Fruit fly (Drosophila melanogaster): ENCODE data around the gene CG9386.

Gene CG9386

dm6 chr3R:9594839-9595238, 39.6 kb upstream of the CG9386 start:
- TF ChIP-seq crol (GFP tag; IDR thresholded peaks at IDR 0.05) (peak; percentile 56), Deaf1 (tag; optimal IDR thresholded peaks at IDR 0.05) (peak; percentile 17), CG2120 (GFP tag; optimal IDR thresholded peaks at IDR 0.05) (no peak), CG13894 (tag; optimal IDR thresholded peaks at IDR 0.05) (peak; percentile 58), chinmo (GFP tag; IDR thresholded peaks at IDR 0.05; ENCODE audit: partially characterized antibody) (0 out of 4 replicates have a peak, but pooled peaks have one; percentile 61), sqz (GFP tag; optimal IDR thresholded peaks at IDR 0.05) (peak; percentile 50), vvl (GFP tag; IDR thresholded peaks at IDR 0.05) (0 out of 2 replicates have a peak, but pooled peaks have one; percentile 8), Usf (GFP tag; optimal IDR thresholded peaks at IDR 0.05) (no peak), Drgx (GFP tag; IDR thresholded peaks at IDR 0.05) (peak; percentile 30; the same call in 1 of the 2 replicates), Nf-YA (GFP tag; IDR thresholded peaks at IDR 0.05) (0 out of 2 replicates have a peak, but pooled peaks have one; percentile 24), insv (GFP tag; optimal IDR thresholded peaks at IDR 0.05) (no peak)

- TF ChIP-seq inv (GFP tag; IDR thresholded peaks at IDR 0.05; ENCODE audit: partially characterized antibody) (no peak), crol (GFP tag; IDR thresholded peaks at IDR 0.05) (peak; percentile 50), CG17802 (tag; optimal IDR thresholded peaks at IDR 0.05) (no peak), ci (GFP tag; IDR thresholded peaks at IDR 0.05) (peak; percentile 6; the same call in 1 of the 3 replicates), dimm (GFP tag; IDR thresholded peaks at IDR 0.05) (no peak), CG12219 (GFP tag; optimal IDR thresholded peaks at IDR 0.05) (no peak), CG11085 (GFP tag; IDR thresholded peaks at IDR 0.05) (no peak), Fer2 (tag; optimal IDR thresholded peaks at IDR 0.05) (no peak), CG31441 (GFP tag; IDR thresholded peaks at IDR 0.05) (no peak), nau (GFP tag; optimal IDR thresholded peaks at IDR 0.05) (no peak), CG2199 (GFP tag; IDR thresholded peaks at IDR 0.05) (0 out of 3 replicates have a peak, but pooled peaks have one; percentile 3), zen2 (GFP tag; IDR thresholded peaks at IDR 0.05; ENCODE audit: partially characterized antibody) (no peak), scrt (GFP tag; optimal IDR thresholded peaks at IDR 0.05) (no peak), Hsf (GFP tag; optimal IDR thresholded peaks at IDR 0.05) (no peak), NFAT (GFP tag; IDR thresholded peaks at IDR 0.05) (no peak), ATbp (GFP tag; optimal IDR thresholded peaks at IDR 0.05) (no peak), gsb-n (tag; optimal IDR thresholded peaks at IDR 0.05) (no peak), Nf-YB (GFP tag; optimal IDR thresholded peaks at IDR 0.05) (no peak), CG5245 (GFP tag; optimal IDR thresholded peaks at IDR 0.05) (no peak), vnd (GFP tag; IDR thresholded peaks at IDR 0.05; ENCODE audit: partially characterized antibody) (0 out of 3 replicates have a peak, but pooled peaks have one; percentile 25), unpg (GFP tag; optimal IDR thresholded peaks at IDR 0.05) (no peak)
Observed at dm6 chr3R:9594251-9594581, 39.0 kb upstream of the CG9386 start.

- TF ChIP-seq CG17802 (tag; optimal IDR thresholded peaks at IDR 0.05), result no peak
- no peak for TF ChIP-seq CG12659 (GFP tag; optimal IDR thresholded peaks at IDR 0.05)
- no peak for TF ChIP-seq CG18619 (GFP tag; optimal IDR thresholded peaks at IDR 0.05)
- TF ChIP-seq h (optimal IDR thresholded peaks at IDR 0.05), result no peak
- no peak for TF ChIP-seq CG12769 (tag; optimal IDR thresholded peaks at IDR 0.05)
- TF ChIP-seq CG10321 (GFP tag; IDR thresholded peaks at IDR 0.05), result no peak
- no peak for TF ChIP-seq Hr78 (GFP tag; optimal IDR thresholded peaks at IDR 0.05)
- TF ChIP-seq CG2120 (GFP tag; optimal IDR thresholded peaks at IDR 0.05), result no peak
- TF ChIP-seq E2f1 (GFP tag; IDR thresholded peaks at IDR 0.05), result no peak
- TF ChIP-seq CG2199 (GFP tag; IDR thresholded peaks at IDR 0.05), result 0 out of 3 replicates have a peak, but pooled peaks have one; percentile 8
- TF ChIP-seq B-H2 (GFP tag; optimal IDR thresholded peaks at IDR 0.05), result peak; percentile 7
- no peak for TF ChIP-seq CG9932 (GFP tag; IDR thresholded peaks at IDR 0.05)
- peak; percentile 31 for TF ChIP-seq Med (GFP tag)
- TF ChIP-seq Hr3 (GFP tag; optimal IDR thresholded peaks at IDR 0.05), result no peak
- no peak for TF ChIP-seq Ets97D (GFP tag; optimal IDR thresholded peaks at IDR 0.05)
- no peak for TF ChIP-seq sim (GFP tag; IDR thresholded peaks at IDR 0.05)
- TF ChIP-seq MTF-1 (GFP tag; optimal IDR thresholded peaks at IDR 0.05; ENCODE audit: borderline replicate concordance), result no peak
- no peak for TF ChIP-seq CG10565 (GFP tag; optimal IDR thresholded peaks at IDR 0.05)
- peak; percentile 89 for TF ChIP-seq vvl (GFP tag; IDR thresholded peaks at IDR 0.05)
- peak; percentile 73 for TF ChIP-seq kni (GFP tag; optimal IDR thresholded peaks at IDR 0.05)
Observed at dm6 chr3R:9593408-9594250, 38.4 kb upstream of the CG9386 start.

Measured in whole organism, embryonic.